Worm (Caenorhabditis elegans) whole organism, L4 larva: Measurements from ENCODE around the gene twk-43.

Source experiments
- ama-1 ChIP-seq: fragments of 150-350 bp; optimal IDR thresholded peaks from 2 replicates; lab custom pipeline; 2014; ENCODE audit warnings: inconsistent platforms, mixed read lengths
- ceh-82 ChIP-seq: sonication (generic microtip); optimal IDR thresholded peaks from 2 replicates; lab custom pipeline; 2017; ENCODE audit warnings: missing biosample characterization, missing genetic modification characterization
- dmd-9 ChIP-seq: fragments of 200-800 bp; sonication (Bioruptor generic); IDR thresholded peaks from 2 replicates; pipeline ENCODE4 v1.3.6; 2022; ENCODE audit warnings: missing genetic modification reagents, missing genetic modification characterization, missing compliant biosample characterization
- hlh-30 ChIP-seq: sonication (generic microtip); optimal IDR thresholded peaks from 2 replicates; lab custom pipeline; 2017; ENCODE audit warnings: antibody characterized with exemption, mild to moderate bottlenecking, missing genetic modification characterization, missing compliant biosample characterization; ENCODE audit not compliant: insufficient read depth
- madf-9 ChIP-seq: fragments of 200-800 bp; sonication (Bioruptor generic); conservative IDR thresholded peaks from 2 replicates; pipeline ENCODE4 v1.3.6; 2022; ENCODE audit warnings: missing genetic modification reagents, missing genetic modification characterization, missing compliant biosample characterization
- nhr-28 ChIP-seq: fragments of 150-350 bp; optimal IDR thresholded peaks from 2 replicates; lab custom pipeline; 2014; ENCODE audit warnings: missing biosample characterization, missing genetic modification characterization
- nhr-6 ChIP-seq: fragments of 150-350 bp; optimal IDR thresholded peaks from 2 replicates; lab custom pipeline; 2014; ENCODE audit warnings: missing biosample characterization, missing genetic modification characterization
- php-3 ChIP-seq: fragments of 200-800 bp; sonication (Bioruptor generic); IDR thresholded peaks from 2 replicates; pipeline ENCODE4 v1.3.6; 2022; ENCODE audit warnings: missing genetic modification reagents, missing genetic modification characterization, missing compliant biosample characterization
- zfp-3 ChIP-seq: fragments of 200-800 bp; sonication (Bioruptor generic); conservative IDR thresholded peaks from 2 replicates; pipeline ENCODE4 v1.3.6; 2022; ENCODE audit warnings: missing genetic modification reagents, missing genetic modification characterization, missing compliant biosample characterization
- zip-11 ChIP-seq: fragments of 200-800 bp; sonication (Bioruptor generic); IDR thresholded peaks from 2 replicates; pipeline ENCODE4 v1.3.6; 2022; ENCODE audit warnings: missing genetic modification characterization, missing compliant biosample characterization
- zip-2 ChIP-seq: fragments of 150-350 bp; optimal IDR thresholded peaks from 2 replicates; lab custom pipeline; 2014; ENCODE audit warnings: missing biosample characterization, missing genetic modification characterization

DNA sequence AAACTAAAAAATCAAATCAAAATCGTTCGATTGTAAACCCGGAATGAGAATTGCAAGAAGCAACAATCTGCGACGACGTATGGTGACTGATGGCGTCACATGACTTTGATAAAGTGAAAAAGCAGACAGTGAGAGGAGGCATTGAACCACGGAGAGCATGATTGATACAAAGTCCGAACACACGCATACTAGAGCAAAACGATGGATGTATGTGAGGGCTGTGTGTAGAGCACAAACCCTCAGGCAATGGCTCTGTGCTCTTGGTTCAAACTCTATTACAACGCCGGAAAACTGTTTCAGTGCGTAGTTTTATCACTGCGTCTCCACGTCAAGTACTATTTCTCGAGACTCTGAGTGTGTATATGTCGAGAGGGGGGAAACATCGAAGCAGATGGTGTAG lies 56.4 kb downstream of the twk-43 start:
- no peak for TF ChIP-seq zfp-3 (GFP tag; lab: Robert Waterston, UW)
- TF ChIP-seq ama-1 (lab: Kevin White, UChicago), result no peak
- TF ChIP-seq zip-11, result no peak
- TF ChIP-seq php-3 (GFP tag; lab: Robert Waterston, UW), result no peak
- TF ChIP-seq dmd-9, result no peak
- TF ChIP-seq ceh-82 (tag; lab: Kevin White, UChicago), result no peak
- TF ChIP-seq zip-2, result no peak
- TF ChIP-seq nhr-28 (tag; lab: Kevin White, UChicago), result peak; percentile 69
- TF ChIP-seq hlh-30 (tag; lab: Kevin White, UChicago), result peak; percentile 72
- TF ChIP-seq nhr-6, result no peak
- no peak for TF ChIP-seq madf-9 (GFP tag; lab: Robert Waterston, UW)
